Worm (Caenorhabditis elegans): ENCODE data around the gene ife-1.

ife-1 gene

DNA sequence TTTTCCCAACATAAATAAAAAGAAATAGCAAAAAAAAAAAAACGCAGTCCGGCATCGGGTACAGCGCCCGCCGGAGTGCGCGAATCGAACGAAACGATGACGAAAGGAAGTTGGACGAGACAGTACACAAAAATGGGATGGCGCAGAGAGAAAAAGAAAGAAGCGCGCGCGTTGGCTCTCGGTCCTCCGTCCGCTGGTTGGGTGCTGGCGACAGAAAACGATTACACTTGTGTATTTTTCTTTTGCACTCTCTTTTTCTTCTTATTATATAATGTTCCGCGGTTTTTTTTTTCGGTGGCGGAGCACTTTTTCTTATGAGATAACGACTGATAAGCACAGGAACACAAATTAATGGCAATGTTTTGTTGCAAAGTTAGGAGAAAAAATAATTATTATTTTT, 34.0 kb downstream of the ife-1 start (continued):
- TF ChIP-seq gei-17 (GFP tag; optimal IDR thresholded peaks at IDR 0.05) (no peak), madf-3 (GFP tag; IDR thresholded peaks at IDR 0.05) (no peak), lir-1 (GFP tag; conservative IDR thresholded peaks at IDR 0.05) (no peak), ceh-40 (GFP tag; IDR thresholded peaks at IDR 0.05) (no peak)

DNA sequence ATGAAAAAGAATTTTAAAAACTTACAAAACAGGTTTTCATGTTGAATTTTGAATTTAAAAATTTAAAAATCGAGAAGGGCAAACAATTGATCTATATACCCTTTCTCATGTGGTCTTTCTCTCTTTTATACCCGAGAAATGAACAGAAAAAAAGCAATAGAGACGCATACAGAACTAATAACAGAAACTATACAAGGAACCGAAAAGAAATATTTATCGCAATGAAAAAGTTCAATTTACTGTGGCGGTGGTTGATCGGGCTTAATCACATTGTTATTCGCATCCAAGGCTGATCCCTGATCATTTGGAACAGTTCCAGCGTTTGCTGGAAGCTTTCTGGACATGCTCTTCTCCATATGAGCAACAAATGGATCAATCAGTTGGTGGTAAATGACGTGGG, 35.0 kb downstream of the ife-1 start, which contains the start of gene T03F6.10:
TSS of gene T03F6.10 (minus strand) at position 101 of the 400 bp plus-strand sequence.
- TF ChIP-seq lin-35 (GFP tag; optimal IDR thresholded peaks at IDR 0.05), result no peak
- TF ChIP-seq cebp-2 (GFP tag; IDR thresholded peaks at IDR 0.05), result 0 out of 2 replicates have a peak, but pooled peaks have one; percentile 29

DNA sequence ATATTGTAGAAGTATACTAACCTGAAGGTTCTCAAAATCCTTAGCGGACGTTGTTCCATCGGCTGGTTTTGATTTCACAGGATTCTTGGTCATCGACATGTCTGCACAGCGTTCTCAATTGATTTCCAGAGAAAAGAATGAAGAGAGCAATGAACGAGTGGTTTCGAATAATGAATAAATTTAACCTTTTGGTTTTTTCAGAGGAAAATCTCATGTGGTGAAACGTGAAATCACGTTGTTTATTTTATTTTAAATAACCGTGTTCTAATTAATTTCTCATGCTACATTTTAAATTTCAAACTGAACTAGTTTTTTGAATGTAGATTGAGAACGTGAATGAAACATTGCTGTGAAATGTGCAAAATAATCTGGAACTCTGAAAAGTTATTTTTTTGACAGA, 37.0 kb downstream of the ife-1 start, which contains the start of gene T03F6.6:
TSS of gene T03F6.6 (minus strand) at position 101 of the 400 bp plus-strand sequence.
- TF ChIP-seq ztf-6 (GFP tag; IDR thresholded peaks at IDR 0.05) (no peak), ccch-3 (GFP tag; optimal IDR thresholded peaks at IDR 0.05) (no peak), attf-3 (GFP tag; conservative IDR thresholded peaks at IDR 0.05) (no peak), tbp1 (GFP tag; optimal IDR thresholded peaks at IDR 0.05) (no peak), hrde-1 (tag; optimal IDR thresholded peaks at IDR 0.05; ENCODE audit: borderline replicate concordance) (no peak), ekl-4 (GFP tag; IDR thresholded peaks at IDR 0.05) (no peak)

- TF ChIP-seq tbp1 (GFP tag; optimal IDR thresholded peaks at IDR 0.05) (no peak), K12H6.12 (tag; optimal IDR thresholded peaks at IDR 0.05) (no peak), nhr-27 (tag; optimal IDR thresholded peaks at IDR 0.05) (no peak), ztf-22 (GFP tag; optimal IDR thresholded peaks at IDR 0.05) (no peak), cebp-1 (GFP tag; IDR thresholded peaks at IDR 0.05) (no peak), cebp-1 (tag; optimal IDR thresholded peaks at IDR 0.05) (no peak)
Measured at ce11 chrIII:13380881-13381280, 37.7 kb downstream of the ife-1 start.

DNA sequence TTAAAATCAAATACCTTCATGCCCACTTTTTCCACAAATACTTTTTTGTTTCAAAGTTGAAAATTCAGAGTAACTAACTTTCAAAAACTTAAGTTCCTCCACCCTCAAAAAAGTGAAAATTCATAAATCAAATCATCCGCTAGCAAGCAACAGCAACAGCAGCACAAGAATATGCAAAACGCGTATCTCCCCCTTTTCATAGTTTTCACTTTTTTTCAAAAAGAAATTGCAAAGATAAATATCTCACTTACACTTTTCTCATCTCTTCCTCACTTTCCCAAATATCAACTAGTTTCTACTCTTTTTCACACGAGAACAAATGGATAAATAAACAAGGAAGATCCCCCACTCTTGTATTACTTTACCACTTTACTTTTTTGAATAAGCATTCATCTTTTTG, 38.5 kb downstream of the ife-1 start:
- TF ChIP-seq ZK185.1 (tag; optimal IDR thresholded peaks at IDR 0.05; ENCODE audit: poor library complexity, severe bottlenecking) (no peak), repo-1 (tag; optimal IDR thresholded peaks at IDR 0.05) (no peak), chd-7 (tag; optimal IDR thresholded peaks at IDR 0.05) (no peak), bed-1 (GFP tag; IDR thresholded peaks at IDR 0.05) (no peak), athp-1 (tag; optimal IDR thresholded peaks at IDR 0.05) (no peak), K11D2.4 (GFP tag; IDR thresholded peaks at IDR 0.05) (no peak), xnd-1 (tag; optimal IDR thresholded peaks at IDR 0.05) (no peak), fkh-3 (tag; optimal IDR thresholded peaks at IDR 0.05) (no peak), D2030.7 (GFP tag; IDR thresholded peaks at IDR 0.05) (no peak), ztf-18 (tag; optimal IDR thresholded peaks at IDR 0.05) (no peak), F52B5.7 (tag; optimal IDR thresholded peaks at IDR 0.05) (no peak), F22D6.2 (tag; optimal IDR thresholded peaks at IDR 0.05) (no peak), attf-3 (GFP tag; conservative IDR thresholded peaks at IDR 0.05) (no peak), unc-62 (GFP tag; optimal IDR thresholded peaks at IDR 0.05) (no peak), F10E7.11 (tag; optimal IDR thresholded peaks at IDR 0.05) (no peak)

- TF ChIP-seq lsl-1 (GFP tag; optimal IDR thresholded peaks at IDR 0.05), result no peak
- TF ChIP-seq nhr-90 (tag; optimal IDR thresholded peaks at IDR 0.05), result no peak
- TF ChIP-seq F10E7.11 (tag; optimal IDR thresholded peaks at IDR 0.05), result no peak
- TF ChIP-seq egl-18 (GFP tag; IDR thresholded peaks at IDR 0.05), result no peak
- no peak for TF ChIP-seq Y79H2A.3 (GFP tag; conservative IDR thresholded peaks at IDR 0.05)
- TF ChIP-seq hlh-26 (GFP tag; conservative IDR thresholded peaks at IDR 0.05), result no peak
- TF ChIP-seq rcor-1 (GFP tag; IDR thresholded peaks at IDR 0.05), result no peak
- no peak for TF ChIP-seq ceh-27 (GFP tag; optimal IDR thresholded peaks at IDR 0.05)
- TF ChIP-seq tlf-1 (GFP tag; optimal IDR thresholded peaks at IDR 0.05), result no peak
- TF ChIP-seq lin-35 (GFP tag; optimal IDR thresholded peaks at IDR 0.05), result no peak
- TF ChIP-seq dpl-1 (GFP tag; optimal IDR thresholded peaks at IDR 0.05), result no peak
- TF ChIP-seq lin-26 (GFP tag; IDR thresholded peaks at IDR 0.05), result no peak
Measured at ce11 chrIII:13383159-13383558, 39.9 kb downstream of the ife-1 start.
